Fruit fly (Drosophila melanogaster) Kc167 (cell line): ENCODE results near the gene CG4702.

ENCODE experiments used
- Myc ChIP-seq: fragments of >200 bp; optimal IDR thresholded peaks from 2 replicates; lab custom pipeline; 2017; ENCODE audit warnings: missing external identifiers
- Sin3A ChIP-seq: fragments of >200 bp; optimal IDR thresholded peaks from 2 replicates; lab custom pipeline; 2018; ENCODE audit warnings: missing external identifiers
- h ChIP-seq: fragments of >200 bp; optimal IDR thresholded peaks from 3 replicates; lab custom pipeline; 2018; ENCODE audit warnings: missing external identifiers
- insv ChIP-seq: fragments of >200 bp; optimal IDR thresholded peaks from 3 replicates; lab custom pipeline; 2018; ENCODE audit warnings: missing external identifiers
- psq ChIP-seq: fragments of >200 bp; optimal IDR thresholded peaks from 2 replicates; lab custom pipeline; 2017; ENCODE audit warnings: missing external identifiers
- ttk ChIP-seq: sonication (Bioruptor generic); optimal IDR thresholded peaks from 2 replicates; lab custom pipeline; 2017; ENCODE audit warnings: missing external identifiers

CG4702 gene

DNA sequence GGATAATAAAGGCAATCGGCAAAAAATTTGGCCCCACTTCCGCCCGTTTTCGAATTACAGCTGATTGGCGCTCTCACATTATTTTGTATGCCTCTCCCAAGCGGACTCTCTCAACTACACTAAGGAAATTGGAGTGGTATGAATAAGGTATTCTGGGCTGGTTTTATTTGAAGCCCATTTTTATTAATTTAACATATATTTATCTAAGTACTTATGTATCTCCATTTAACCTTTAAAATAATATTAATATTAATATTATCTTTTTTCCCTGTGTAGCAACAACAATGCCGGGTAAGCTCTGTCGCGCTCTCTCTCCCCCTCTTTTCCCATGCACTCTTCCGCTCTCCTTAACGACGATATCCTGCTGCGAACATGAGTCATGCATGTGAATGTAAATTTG lies 49.0 kb downstream of the CG4702 start:
- TF ChIP-seq insv (lab: Kevin White, UChicago) (no peak), Sin3A (lab: Kevin White, UChicago) (no peak), psq (lab: Kevin White, UChicago) (no peak), Myc (lab: Kevin White, UChicago) (no peak), h (lab: Kevin White, UChicago) (no peak), ttk (lab: Kevin White, UChicago) (no peak)
